Fruit fly (Drosophila melanogaster) whole organism, embryonic: ENCODE measurements around the gene CG15160.

Source experiments
- BtbVII ChIP-seq: fragments of 200-800 bp; sonication (Bioruptor generic); optimal IDR thresholded peaks from 3 replicates; lab custom pipeline; 2017; ENCODE audit warnings: missing biosample characterization, mild to moderate bottlenecking, missing genetic modification characterization
- CG10366 ChIP-seq: fragments of 200-800 bp; sonication (Bioruptor generic); IDR thresholded peaks from 2 replicates; pipeline ENCODE4 v1.3.6; 2022; ENCODE audit warnings: missing biosample characterization, missing genetic modification characterization
- CG11504 ChIP-seq: fragments of 200-800 bp; sonication (Bioruptor generic); optimal IDR thresholded peaks from 3 replicates; lab custom pipeline; 2019; ENCODE audit warnings: missing biosample characterization, mild to moderate bottlenecking, missing genetic modification characterization, moderate library complexity
- CG12071 ChIP-seq: fragments of 200-800 bp; sonication (Bioruptor generic); optimal IDR thresholded peaks from 3 replicates; lab custom pipeline; 2018; ENCODE audit warnings: missing biosample characterization, mild to moderate bottlenecking, missing genetic modification characterization
- CG15514 ChIP-seq: fragments of 200-800 bp; sonication (Bioruptor generic); optimal IDR thresholded peaks from 3 replicates; lab custom pipeline; 2017; ENCODE audit warnings: missing biosample characterization, missing genetic modification characterization, mild to moderate bottlenecking, moderate library complexity, missing genetic modification reagents
- CG1647 ChIP-seq: fragments of 200-800 bp; sonication (Bioruptor generic); optimal IDR thresholded peaks from 3 replicates; lab custom pipeline; 2016; ENCODE audit warnings: missing biosample characterization, missing genetic modification characterization
- CG17361 ChIP-seq: fragments of 200-800 bp; sonication (Bioruptor generic); IDR thresholded peaks from 3 replicates; pipeline ENCODE4 v1.3.6; 2022; ENCODE audit warnings: missing biosample characterization, missing genetic modification characterization
- CG17385 ChIP-seq: fragments of 200-800 bp; sonication (Bioruptor generic); optimal IDR thresholded peaks from 3 replicates; lab custom pipeline; 2018; ENCODE audit warnings: missing biosample characterization, mild to moderate bottlenecking, missing genetic modification characterization
- CG1832 ChIP-seq: fragments of 200-800 bp; sonication (Bioruptor generic); optimal IDR thresholded peaks from 2 replicates; lab custom pipeline; 2017; ENCODE audit warnings: missing biosample characterization, mild to moderate bottlenecking, missing genetic modification characterization, inconsistent platforms
- CG18599 ChIP-seq: fragments of 200-800 bp; sonication (Bioruptor generic); optimal IDR thresholded peaks from 3 replicates; lab custom pipeline; 2017; ENCODE audit warnings: missing biosample characterization, missing genetic modification characterization, mild to moderate bottlenecking, moderate library complexity, missing genetic modification reagents
- CG18764 ChIP-seq: fragments of 200-800 bp; sonication (Bioruptor generic); optimal IDR thresholded peaks from 3 replicates; lab custom pipeline; 2016; ENCODE audit warnings: missing biosample characterization, missing genetic modification characterization
- CG32772 ChIP-seq: fragments of 200-800 bp; sonication (Bioruptor generic); IDR thresholded peaks from 2 replicates; pipeline ENCODE4 v1.3.6; 2022; ENCODE audit warnings: missing biosample characterization, missing genetic modification characterization
- CG33557 ChIP-seq: fragments of 200-800 bp; sonication (Bioruptor generic); optimal IDR thresholded peaks from 2 replicates; lab custom pipeline; 2019; ENCODE audit warnings: missing biosample characterization, mild to moderate bottlenecking, missing genetic modification characterization, moderate library complexity
- CG3838 ChIP-seq: fragments of 200-800 bp; sonication (Bioruptor generic); optimal IDR thresholded peaks from 3 replicates; lab custom pipeline; 2016; ENCODE audit warnings: missing biosample characterization, missing genetic modification characterization
- CG42726 ChIP-seq: fragments of 200-800 bp; sonication (Bioruptor generic); IDR thresholded peaks from 2 replicates; pipeline ENCODE4 v1.3.6; 2022; ENCODE audit warnings: missing biosample characterization, missing genetic modification characterization; ENCODE audit not compliant: partially characterized antibody
- CG4328 ChIP-seq: fragments of 200-800 bp; sonication (Bioruptor generic); optimal IDR thresholded peaks from 3 replicates; lab custom pipeline; 2017; ENCODE audit warnings: missing biosample characterization, missing genetic modification reagents, missing genetic modification characterization
- CG6689 ChIP-seq: fragments of 200-800 bp; sonication (Bioruptor generic); IDR thresholded peaks from 2 replicates; pipeline ENCODE4 v1.3.6; 2022; ENCODE audit warnings: missing biosample characterization, missing genetic modification characterization
- CG6791 ChIP-seq: fragments of 200-800 bp; sonication (Bioruptor generic); IDR thresholded peaks from 3 replicates; pipeline ENCODE4 v1.3.6; 2022; ENCODE audit warnings: missing biosample characterization, missing genetic modification characterization; ENCODE audit not compliant: partially characterized antibody
- CG7987 ChIP-seq: fragments of 200-800 bp; sonication (Bioruptor generic); optimal IDR thresholded peaks from 2 replicates; lab custom pipeline; 2018; ENCODE audit warnings: missing biosample characterization, mild to moderate bottlenecking, missing genetic modification characterization, moderate library complexity
- CG9817 ChIP-seq: fragments of 200-800 bp; sonication (Bioruptor generic); optimal IDR thresholded peaks from 2 replicates; lab custom pipeline; 2018; ENCODE audit warnings: missing biosample characterization, mild to moderate bottlenecking, missing genetic modification characterization, moderate library complexity
- CrebB ChIP-seq: fragments of 200-800 bp; sonication (Bioruptor generic); optimal IDR thresholded peaks from 3 replicates; lab custom pipeline; 2018; ENCODE audit warnings: missing biosample characterization, mild to moderate bottlenecking, missing genetic modification characterization
- Dbx ChIP-seq: fragments of 200-800 bp; sonication (Bioruptor generic); IDR thresholded peaks from 3 replicates; pipeline ENCODE4 v1.3.6; 2022; ENCODE audit warnings: missing biosample characterization, missing genetic modification characterization
- HmgZ ChIP-seq: fragments of 200-800 bp; sonication (Bioruptor generic); optimal IDR thresholded peaks from 2 replicates; lab custom pipeline; 2018; ENCODE audit warnings: missing biosample characterization, mild to moderate bottlenecking, missing genetic modification characterization
- MBD-R2 ChIP-seq: fragments of 200-800 bp; sonication (Bioruptor generic); IDR thresholded peaks from 2 replicates; pipeline ENCODE4 v1.3.6; 2022; ENCODE audit warnings: missing biosample characterization, missing genetic modification characterization
- Nf-YA ChIP-seq: fragments of 200-800 bp; sonication (Bioruptor generic); IDR thresholded peaks from 2 replicates; pipeline ENCODE4 v1.3.6; 2022; ENCODE audit warnings: missing biosample characterization, missing genetic modification characterization
- Oaz ChIP-seq: fragments of 200-800 bp; sonication (Bioruptor generic); IDR thresholded peaks from 2 replicates; pipeline ENCODE4 v1.3.6; 2022; ENCODE audit warnings: missing biosample characterization, missing genetic modification characterization
- PHDP ChIP-seq: fragments of 200-800 bp; sonication (Bioruptor generic); optimal IDR thresholded peaks from 3 replicates; lab custom pipeline; 2018; ENCODE audit warnings: missing biosample characterization, mild to moderate bottlenecking, missing genetic modification characterization, moderate library complexity
- Ravus ChIP-seq: fragments of 200-800 bp; sonication (Bioruptor generic); IDR thresholded peaks from 2 replicates; pipeline ENCODE4 v1.3.6; 2022; ENCODE audit warnings: missing biosample characterization, missing genetic modification characterization
- Sin3A ChIP-seq: fragments of >200 bp; optimal IDR thresholded peaks from 2 replicates; lab custom pipeline; 2018
- Sox100B ChIP-seq: fragments of 200-800 bp; sonication (Bioruptor generic); optimal IDR thresholded peaks from 3 replicates; lab custom pipeline; 2018; ENCODE audit warnings: missing biosample characterization, mild to moderate bottlenecking, missing genetic modification characterization
- Stat92E ChIP-seq, 3 experiments: fragments of >200 bp in 2 of 3; fragments of 200-800 bp in 1 of 3; sonication (Bioruptor generic) in 1 of 3; optimal IDR thresholded peaks; 2 replicates each; lab custom pipeline; 2017 to 2019; ENCODE audit warnings: missing biosample characterization in 3 of 3, missing genetic modification characterization in 3 of 3, mild to moderate bottlenecking in 1 of 3, moderate library complexity in 1 of 3
- Taf1 ChIP-seq: fragments of 200-800 bp; sonication (Bioruptor generic); IDR thresholded peaks from 2 replicates; pipeline ENCODE4 v1.3.6; 2022; ENCODE audit warnings: missing biosample characterization, missing genetic modification characterization
- Xbp1 ChIP-seq: fragments of 200-800 bp; sonication (Bioruptor generic); optimal IDR thresholded peaks from 3 replicates; lab custom pipeline; 2016; ENCODE audit warnings: missing biosample characterization, mild to moderate bottlenecking, missing genetic modification characterization
- bbx ChIP-seq: fragments of 200-800 bp; sonication (Bioruptor generic); IDR thresholded peaks from 2 replicates; pipeline ENCODE4 v1.3.6; 2022; ENCODE audit warnings: missing biosample characterization, missing genetic modification characterization; ENCODE audit not compliant: partially characterized antibody
- br ChIP-seq: fragments of >200 bp; optimal IDR thresholded peaks from 2 replicates; lab custom pipeline; 2017
- btn ChIP-seq: fragments of 200-800 bp; sonication (Bioruptor generic); optimal IDR thresholded peaks from 2 replicates; lab custom pipeline; 2016; ENCODE audit warnings: missing biosample characterization, missing genetic modification characterization
- cg ChIP-seq: fragments of 200-800 bp; sonication (Bioruptor generic); optimal IDR thresholded peaks from 3 replicates; lab custom pipeline; 2019; ENCODE audit warnings: missing biosample characterization, mild to moderate bottlenecking, missing genetic modification characterization, moderate library complexity
- chm ChIP-seq: fragments of 200-800 bp; sonication (Bioruptor generic); IDR thresholded peaks from 2 replicates; pipeline ENCODE4 v1.3.6; 2022; ENCODE audit warnings: missing biosample characterization, missing genetic modification characterization
- corto ChIP-seq: fragments of 200-800 bp; sonication (Bioruptor generic); optimal IDR thresholded peaks from 2 replicates; lab custom pipeline; 2016; ENCODE audit warnings: missing biosample characterization, mild to moderate bottlenecking, missing genetic modification characterization, moderate library complexity
- croc ChIP-seq: fragments of 200-800 bp; sonication (Bioruptor generic); conservative IDR thresholded peaks from 3 replicates; pipeline ENCODE4 v1.3.6; 2022; ENCODE audit warnings: missing biosample characterization, missing genetic modification characterization
- kay ChIP-seq: fragments of 200-800 bp; sonication (Bioruptor generic); optimal IDR thresholded peaks from 2 replicates; lab custom pipeline; 2016; ENCODE audit warnings: missing biosample characterization, missing genetic modification characterization
- maf-S ChIP-seq: fragments of 200-800 bp; sonication (Bioruptor generic); optimal IDR thresholded peaks from 2 replicates; lab custom pipeline; 2016; ENCODE audit warnings: missing biosample characterization, missing genetic modification characterization
- nerfin-1 ChIP-seq: fragments of 200-800 bp; sonication (Bioruptor generic); optimal IDR thresholded peaks from 3 replicates; lab custom pipeline; 2019; ENCODE audit warnings: missing biosample characterization, mild to moderate bottlenecking, missing genetic modification characterization, moderate library complexity
- nmo ChIP-seq: fragments of 200-800 bp; sonication (Bioruptor generic); optimal IDR thresholded peaks from 2 replicates; lab custom pipeline; 2018; ENCODE audit warnings: missing biosample characterization, mild to moderate bottlenecking, missing genetic modification characterization, moderate library complexity
- pfk ChIP-seq: fragments of 200-800 bp; sonication (Bioruptor generic); optimal IDR thresholded peaks from 2 replicates; lab custom pipeline; 2018; ENCODE audit warnings: missing biosample characterization, mild to moderate bottlenecking, missing genetic modification characterization, moderate library complexity
- pum ChIP-seq: fragments of 200-800 bp; sonication (Bioruptor generic); optimal IDR thresholded peaks from 2 replicates; lab custom pipeline; 2016; ENCODE audit warnings: missing biosample characterization, missing genetic modification characterization
- row ChIP-seq: fragments of 200-800 bp; sonication (Bioruptor generic); IDR thresholded peaks from 3 replicates; pipeline ENCODE4 v1.3.6; 2022; ENCODE audit warnings: missing biosample characterization, missing genetic modification characterization
- tna ChIP-seq: fragments of 200-800 bp; sonication (Bioruptor generic); IDR thresholded peaks from 2 replicates; pipeline ENCODE4 v1.3.6; 2022; ENCODE audit warnings: missing biosample characterization, missing genetic modification characterization; ENCODE audit not compliant: partially characterized antibody

The CG15160 gene

DNA sequence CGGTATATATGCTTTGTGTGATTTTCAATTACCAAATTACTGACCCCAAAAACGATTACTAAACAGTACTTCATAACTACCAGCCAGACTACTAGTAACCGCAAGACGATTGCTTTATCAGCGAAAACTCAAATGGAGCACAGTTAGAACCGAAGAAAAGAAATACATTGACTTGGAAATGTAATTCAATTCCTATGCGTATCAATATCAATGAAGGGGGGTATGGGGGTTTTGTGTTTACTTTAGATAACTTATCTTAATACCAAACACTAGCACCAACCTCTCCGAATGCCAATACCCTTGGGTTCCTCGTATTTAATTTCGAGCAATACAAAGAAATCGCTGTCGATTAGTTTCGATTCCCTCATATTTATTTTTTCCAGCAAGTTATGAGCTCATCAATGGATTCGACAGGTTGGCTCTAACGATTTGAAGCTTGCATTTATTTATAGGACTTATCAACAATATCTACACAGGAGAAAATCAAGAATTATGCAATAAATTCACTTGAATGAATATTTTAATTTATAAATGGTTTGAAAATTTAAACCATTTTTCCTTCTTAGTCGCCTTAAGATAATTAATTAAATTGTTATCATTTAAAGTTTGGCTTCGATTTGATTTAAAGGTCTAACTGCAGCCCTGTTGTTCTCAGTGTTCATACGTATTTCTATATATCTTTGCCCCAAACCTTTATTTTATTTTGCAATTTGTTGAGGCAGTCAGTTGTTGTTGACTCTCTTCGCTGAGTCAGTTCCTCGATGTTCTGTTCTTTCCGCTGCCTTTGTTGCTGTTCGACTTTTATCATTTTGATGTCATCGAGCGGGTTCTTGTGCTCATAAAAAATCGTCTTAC, 30.9 kb downstream of the CG15160 start (continued):
- TF ChIP-seq BtbVII (GFP tag; lab: Kevin White, UChicago) (peak; percentile 86), CG10366 (GFP tag; lab: Robert Waterston, UW) (peak; percentile 76), CG33557 (GFP tag; lab: Kevin White, UChicago) (peak; percentile 49), Sox100B (GFP tag; lab: Kevin White, UChicago) (peak; percentile 78), bbx (GFP tag; lab: Robert Waterston, UW) (no peak), CG4328 (GFP tag; lab: Kevin White, UChicago) (peak; percentile 1), CG1832 (GFP tag; lab: Kevin White, UChicago) (no peak), row (GFP tag; lab: Robert Waterston, UW) (peak; percentile 91), CG17385 (GFP tag; lab: Kevin White, UChicago) (peak; percentile 77), croc (GFP tag; lab: Robert Waterston, UW) (peak; percentile 44; the same call in 2 of the 3 replicates), CG18764 (GFP tag; lab: Kevin White, UChicago) (peak; percentile 50), pum (no peak), CG32772 (peak; percentile 78), CG17361 (GFP tag; lab: Robert Waterston, UW) (peak; percentile 89), kay (GFP tag; lab: Kevin White, UChicago) (peak; percentile 67), HmgZ (peak; percentile 58), CG9817 (tag; lab: Kevin White, UChicago) (peak; percentile 77), nmo (GFP tag; lab: Kevin White, UChicago) (peak; percentile 85), Nf-YA (GFP tag; lab: Robert Waterston, UW) (peak; percentile 62; the same call in 1 of the 2 replicates), cg (GFP tag; lab: Kevin White, UChicago) (no peak), br (lab: Kevin White, UChicago) (no peak), corto (peak; percentile 71), CG42726 (GFP tag; lab: Robert Waterston, UW) (no peak), CG7987 (GFP tag; lab: Kevin White, UChicago) (peak; percentile 3), Stat92E (GFP tag; optimal IDR thresholded peaks at IDR 0.05; lab: Kevin White, UChicago) (no peak), CG6791 (no peak), CG12071 (GFP tag; lab: Kevin White, UChicago) (peak; percentile 60), tna (GFP tag; lab: Robert Waterston, UW) (no peak), CG18599 (GFP tag; lab: Kevin White, UChicago) (peak; percentile 89), CG6689 (GFP tag; lab: Robert Waterston, UW) (peak; percentile 80), nerfin-1 (tag; lab: Kevin White, UChicago) (peak; percentile 65), Xbp1 (GFP tag; lab: Kevin White, UChicago) (peak; percentile 79), Oaz (GFP tag; lab: Robert Waterston, UW) (peak; percentile 67; the same call in 1 of the 2 replicates), CrebB (tag; lab: Kevin White, UChicago) (peak; percentile 59), PHDP (peak; percentile 83), Ravus (GFP tag; lab: Robert Waterston, UW) (peak; percentile 9; the same call in 1 of the 2 replicates), Dbx (peak; percentile 73), btn (GFP tag; lab: Kevin White, UChicago) (peak; percentile 18), CG11504 (tag; lab: Kevin White, UChicago) (peak; percentile 81), chm (GFP tag; lab: Robert Waterston, UW) (peak; percentile 28; the same call in 1 of the 2 replicates), Sin3A (lab: Kevin White, UChicago) (no peak), maf-S (GFP tag; lab: Kevin White, UChicago) (peak; percentile 49), MBD-R2 (GFP tag; lab: Robert Waterston, UW) (peak; percentile 48; the same call in 1 of the 2 replicates), pfk (GFP tag; lab: Kevin White, UChicago) (no peak), CG3838 (GFP tag; lab: Kevin White, UChicago) (peak; percentile 11), CG15514 (GFP tag; lab: Kevin White, UChicago) (peak; percentile 72), Taf1 (GFP tag; lab: Robert Waterston, UW) (peak; percentile 63), CG1647 (GFP tag; lab: Kevin White, UChicago) (peak; percentile 21)
